Fruit fly (Drosophila melanogaster) whole organism, embryonic: ENCODE data around the gene Phs.
A peak's percentile ranks its signal among the peaks of the same experiment; 100 is the strongest.

ENCODE experiments used
- Awh ChIP-seq: fragments of 200-800 bp; sonication (Bioruptor generic); IDR thresholded peaks from 2 replicates; pipeline ENCODE4, ENCODE4 v1.3.6; 2022; ENCODE audit warnings: missing biosample characterization, missing genetic modification characterization
- Blimp-1 ChIP-seq: fragments of 200-800 bp; sonication (Bioruptor generic); optimal IDR thresholded peaks from 3 replicates; lab custom pipeline; 2018; ENCODE audit warnings: missing biosample characterization, missing genetic modification characterization, mild to moderate bottlenecking, moderate library complexity, missing genetic modification reagents
- C15 ChIP-seq: fragments of 200-800 bp; sonication (Bioruptor generic); IDR thresholded peaks from 3 replicates; pipeline ENCODE4 v1.3.6; 2022; ENCODE audit warnings: missing biosample characterization, missing genetic modification characterization
- CG10147 ChIP-seq: fragments of 200-800 bp; sonication (Bioruptor generic); optimal IDR thresholded peaks from 2 replicates; lab custom pipeline; 2019; ENCODE audit warnings: missing biosample characterization, mild to moderate bottlenecking, missing genetic modification characterization, moderate library complexity
- CG10209 ChIP-seq: fragments of 200-800 bp; sonication (Bioruptor generic); optimal IDR thresholded peaks from 3 replicates; lab custom pipeline; 2017; ENCODE audit warnings: missing biosample characterization, mild to moderate bottlenecking, missing genetic modification characterization, missing genetic modification reagents
- CG12219 ChIP-seq: fragments of 200-800 bp; sonication (Bioruptor generic); optimal IDR thresholded peaks from 3 replicates; lab custom pipeline; 2018; ENCODE audit warnings: missing biosample characterization, mild to moderate bottlenecking, missing genetic modification characterization
- CG1233 ChIP-seq: fragments of 200-800 bp; sonication (Bioruptor generic); optimal IDR thresholded peaks from 4 replicates; lab custom pipeline; 2018; ENCODE audit warnings: missing biosample characterization, mild to moderate bottlenecking, missing genetic modification characterization
- CG12659 ChIP-seq: fragments of 200-800 bp; sonication (Bioruptor generic); optimal IDR thresholded peaks from 3 replicates; lab custom pipeline; 2017; ENCODE audit warnings: mild to moderate bottlenecking, missing biosample characterization, missing genetic modification reagents, missing genetic modification characterization
- CG13424 ChIP-seq: fragments of 200-800 bp; sonication (Bioruptor generic); optimal IDR thresholded peaks from 2 replicates; lab custom pipeline; 2019; ENCODE audit warnings: missing biosample characterization, mild to moderate bottlenecking, missing genetic modification characterization, moderate library complexity
- CG14710 ChIP-seq: fragments of 200-800 bp; sonication (Bioruptor generic); optimal IDR thresholded peaks from 3 replicates; lab custom pipeline; 2019; ENCODE audit warnings: missing biosample characterization, mild to moderate bottlenecking, missing genetic modification characterization, moderate library complexity
- CG15479 ChIP-seq: fragments of 200-800 bp; sonication (Bioruptor generic); optimal IDR thresholded peaks from 3 replicates; lab custom pipeline; 2019; ENCODE audit warnings: missing biosample characterization, mild to moderate bottlenecking, missing genetic modification characterization, moderate library complexity
- CG18599 ChIP-seq: fragments of 200-800 bp; sonication (Bioruptor generic); optimal IDR thresholded peaks from 3 replicates; lab custom pipeline; 2017; ENCODE audit warnings: missing biosample characterization, missing genetic modification characterization, mild to moderate bottlenecking, moderate library complexity, missing genetic modification reagents
- CG2120 ChIP-seq: fragments of 200-800 bp; sonication (Bioruptor generic); optimal IDR thresholded peaks from 3 replicates; lab custom pipeline; 2016; ENCODE audit warnings: missing biosample characterization, missing genetic modification characterization
- CG2678 ChIP-seq: fragments of 200-800 bp; sonication (Bioruptor generic); optimal IDR thresholded peaks from 3 replicates; lab custom pipeline; 2019; ENCODE audit warnings: missing biosample characterization, mild to moderate bottlenecking, missing genetic modification characterization, moderate library complexity
- CG2712 ChIP-seq: fragments of 200-800 bp; optimal IDR thresholded peaks from 3 replicates; lab custom pipeline; 2019; ENCODE audit warnings: missing biosample characterization, mild to moderate bottlenecking, missing genetic modification characterization, moderate library complexity
- CG31388 ChIP-seq: fragments of 200-800 bp; sonication (Bioruptor generic); optimal IDR thresholded peaks from 2 replicates; lab custom pipeline; 2016; ENCODE audit warnings: missing biosample characterization, missing genetic modification characterization
- CG31441 ChIP-seq: fragments of 200-800 bp; sonication (Bioruptor generic); IDR thresholded peaks from 2 replicates; pipeline ENCODE4 v1.3.6; 2022; ENCODE audit warnings: missing biosample characterization, missing genetic modification characterization
- CG6654 ChIP-seq: fragments of 200-800 bp; sonication (Bioruptor generic); optimal IDR thresholded peaks from 2 replicates; lab custom pipeline; 2017; ENCODE audit warnings: missing biosample characterization, mild to moderate bottlenecking, missing genetic modification characterization
- Dip3 ChIP-seq: fragments of 200-800 bp; sonication (Bioruptor generic); optimal IDR thresholded peaks from 3 replicates; lab custom pipeline; 2016; ENCODE audit warnings: missing biosample characterization, missing genetic modification characterization
- Ets97D ChIP-seq: fragments of 200-800 bp; sonication (Bioruptor generic); optimal IDR thresholded peaks from 3 replicates; lab custom pipeline; 2016; ENCODE audit warnings: missing biosample characterization, missing genetic modification characterization
- HLH3B ChIP-seq: fragments of 200-800 bp; sonication (Bioruptor generic); IDR thresholded peaks from 2 replicates; pipeline ENCODE4 v1.3.6; 2022; ENCODE audit warnings: missing biosample characterization, missing genetic modification characterization
- Hmr ChIP-seq: fragments of 200-800 bp; sonication (Bioruptor generic); optimal IDR thresholded peaks from 3 replicates; lab custom pipeline; 2017; ENCODE audit warnings: mild to moderate bottlenecking, missing biosample characterization, missing genetic modification reagents, missing genetic modification characterization
- MTF-1 ChIP-seq: fragments of 200-800 bp; sonication (Bioruptor generic); optimal IDR thresholded peaks from 2 replicates; lab custom pipeline; 2018; ENCODE audit warnings: missing biosample characterization, mild to moderate bottlenecking, missing genetic modification characterization, borderline replicate concordance
- Med ChIP-seq: fragments of 200-800 bp; sonication (Bioruptor generic); peaks from one replicate; lab custom pipeline; 2016; ENCODE audit warnings: missing biosample characterization, missing genetic modification characterization, mild to moderate bottlenecking, inconsistent platforms, moderate library complexity
- Meics ChIP-seq: fragments of 200-800 bp; sonication (Bioruptor generic); optimal IDR thresholded peaks from 2 replicates; lab custom pipeline; 2017; ENCODE audit warnings: missing biosample characterization, mild to moderate bottlenecking, missing genetic modification characterization
- PHDP ChIP-seq: fragments of 200-800 bp; sonication (Bioruptor generic); optimal IDR thresholded peaks from 3 replicates; lab custom pipeline; 2018; ENCODE audit warnings: missing biosample characterization, mild to moderate bottlenecking, missing genetic modification characterization, moderate library complexity
- Ravus ChIP-seq: fragments of 200-800 bp; sonication (Bioruptor generic); IDR thresholded peaks from 2 replicates; pipeline ENCODE4 v1.3.6; 2022; ENCODE audit warnings: missing biosample characterization, missing genetic modification characterization
- abd-A ChIP-seq: fragments of 200-800 bp; sonication (Bioruptor generic); optimal IDR thresholded peaks from 3 replicates; lab custom pipeline; 2019; ENCODE audit warnings: missing biosample characterization, mild to moderate bottlenecking, missing genetic modification characterization, moderate library complexity
- bsh ChIP-seq, 2 experiments: fragments of 200-800 bp; sonication (Bioruptor generic); optimal IDR thresholded peaks; 2 replicates each; lab custom pipeline; 2017 to 2018; ENCODE audit warnings: mild to moderate bottlenecking in 2 of 2, missing biosample characterization in 2 of 2, missing genetic modification characterization in 2 of 2, moderate library complexity in 1 of 2
- dmrt99B ChIP-seq: fragments of 200-800 bp; sonication (Bioruptor generic); optimal IDR thresholded peaks from 2 replicates; lab custom pipeline; 2018; ENCODE audit warnings: missing biosample characterization, mild to moderate bottlenecking, missing genetic modification characterization, moderate library complexity
- gce ChIP-seq: fragments of 200-800 bp; sonication (Bioruptor generic); IDR thresholded peaks from 3 replicates; pipeline ENCODE4 v1.3.6; 2022; ENCODE audit warnings: missing biosample characterization, missing genetic modification characterization
- hbn ChIP-seq: fragments of 200-800 bp; sonication (Bioruptor generic); IDR thresholded peaks from 2 replicates; pipeline ENCODE4 v1.3.6; 2022; ENCODE audit warnings: missing biosample characterization, missing genetic modification characterization; ENCODE audit not compliant: partially characterized antibody
- lab ChIP-seq: fragments of 200-800 bp; sonication (Bioruptor generic); optimal IDR thresholded peaks from 3 replicates; lab custom pipeline; 2017; ENCODE audit warnings: missing biosample characterization, missing genetic modification characterization, mild to moderate bottlenecking, moderate library complexity, missing genetic modification reagents
- nau ChIP-seq: fragments of 200-800 bp; sonication (Bioruptor generic); optimal IDR thresholded peaks from 3 replicates; lab custom pipeline; 2017; ENCODE audit warnings: missing biosample characterization, mild to moderate bottlenecking, missing genetic modification characterization, missing genetic modification reagents
- odd ChIP-seq: fragments of 200-800 bp; sonication (Bioruptor generic); optimal IDR thresholded peaks from 2 replicates; lab custom pipeline; 2017; ENCODE audit warnings: missing biosample characterization, mild to moderate bottlenecking, missing genetic modification characterization
- otp ChIP-seq: fragments of 200-800 bp; sonication (Bioruptor generic); IDR thresholded peaks from 3 replicates; pipeline ENCODE4, ENCODE4 v1.3.6; 2022; ENCODE audit warnings: missing biosample characterization, missing genetic modification characterization
- pan ChIP-seq, 4 experiments: fragments of >200 bp in 3 of 4; fragments of 200-800 bp in 1 of 4; sonication (Bioruptor generic) in 1 of 4; optimal IDR thresholded peaks in 3 of 4; IDR thresholded peaks in 1 of 4; 2 replicates each; pipeline versions ENCODE4 v1.3.6 to Lab custom; 2017 to 2022; ENCODE audit warnings: missing biosample characterization in 2 of 4, missing genetic modification characterization in 2 of 4, mixed read lengths in 1 of 4
- prd ChIP-seq, 3 experiments: fragments of >200 bp in 2 of 3; fragments of 200-800 bp in 1 of 3; sonication (Bioruptor generic) in 1 of 3; optimal IDR thresholded peaks in 2 of 3; IDR thresholded peaks in 1 of 3; 2 replicates in 2 of 3; 3 replicates in 1 of 3; pipeline versions ENCODE4 v1.3.6 to Lab custom; 2017 to 2022; ENCODE audit warnings: missing biosample characterization in 1 of 3, missing genetic modification characterization in 1 of 3
- sob ChIP-seq: fragments of 200-800 bp; sonication (Bioruptor generic); IDR thresholded peaks from 2 replicates; pipeline ENCODE4 v1.3.6; 2022; ENCODE audit warnings: missing biosample characterization, missing genetic modification characterization
- sug ChIP-seq: fragments of 200-800 bp; optimal IDR thresholded peaks from 2 replicates; lab custom pipeline; 2019; ENCODE audit warnings: missing biosample characterization, mild to moderate bottlenecking, missing genetic modification characterization, moderate library complexity
- wek ChIP-seq: fragments of 200-800 bp; sonication (Bioruptor generic); optimal IDR thresholded peaks from 3 replicates; lab custom pipeline; 2018; ENCODE audit warnings: missing biosample characterization, mild to moderate bottlenecking, missing genetic modification characterization, moderate library complexity
- zf30C ChIP-seq: fragments of 200-800 bp; sonication (Bioruptor generic); optimal IDR thresholded peaks from 3 replicates; lab custom pipeline; 2018; ENCODE audit warnings: missing biosample characterization, mild to moderate bottlenecking, missing genetic modification characterization

Gene Phs

dm6 chr3L:15595175-15595724 lies 24.5 kb upstream of the Phs start (continued):
- TF ChIP-seq lab (GFP tag; lab: Kevin White, UChicago) (peak; percentile 29), CG2712 (no peak), prd (optimal IDR thresholded peaks at IDR 0.05; lab: Kevin White, UChicago) (no peak), prd (GFP tag; IDR thresholded peaks at IDR 0.05; lab: Robert Waterston, UW) (0 out of 3 replicates have a peak, but pooled peaks have one; percentile 26), zf30C (no peak), Blimp-1 (GFP tag; lab: Kevin White, UChicago) (peak; percentile 9), Ets97D (GFP tag; lab: Kevin White, UChicago) (no peak), CG14710 (tag; lab: Kevin White, UChicago) (peak; percentile 20)

- TF ChIP-seq hbn (no peak), CG10147 (GFP tag; lab: Kevin White, UChicago) (no peak), CG31388 (no peak), pan (optimal IDR thresholded peaks at IDR 0.05; lab: Kevin White, UChicago) (no peak), pan (GFP tag; optimal IDR thresholded peaks at IDR 0.05 in 1 of 2, IDR thresholded peaks at IDR 0.05 in 1 of 2) (peak in 1 of 2 experiments; percentile 4), CG15479 (GFP tag; lab: Kevin White, UChicago) (peak; percentile 19)
These were observed 23.7 kb upstream of the Phs start for dm6 chr3L:15595980-15596379.

dm6 chr3L:15597037-15597785 lies 22.5 kb upstream of the Phs start:
- TF ChIP-seq Med (GFP tag; lab: Kevin White, UChicago) (peak; percentile 79), otp (peak; percentile 51; the same call in 1 of the 3 replicates), gce (GFP tag; lab: Robert Waterston, UW) (no peak), CG13424 (tag; lab: Kevin White, UChicago) (peak; percentile 10), HLH3B (peak; percentile 35; the same call in 1 of the 2 replicates), dmrt99B (peak; percentile 33), CG1233 (GFP tag; lab: Kevin White, UChicago) (peak; percentile 3), odd (peak; percentile 28), MTF-1 (peak; percentile 23), CG12659 (GFP tag; lab: Kevin White, UChicago) (peak; percentile 22), CG31441 (GFP tag; lab: Robert Waterston, UW) (peak; percentile 14; the same call in 1 of the 2 replicates), PHDP (tag; lab: Kevin White, UChicago) (peak; percentile 42), CG2678 (peak; percentile 53), Ravus (GFP tag; lab: Robert Waterston, UW) (no peak), bsh (GFP tag; optimal IDR thresholded peaks at IDR 0.05; lab: Kevin White, UChicago) (peak in 1 of 2 experiments; percentile 4), Awh (peak; percentile 69), Meics (GFP tag; lab: Kevin White, UChicago) (peak; percentile 5), sob (GFP tag; lab: Robert Waterston, UW) (peak; percentile 16; the same call in 1 of the 2 replicates), Blimp-1 (GFP tag; lab: Kevin White, UChicago) (peak; percentile 22), C15 (GFP tag; lab: Robert Waterston, UW) (no peak), CG6654 (GFP tag; lab: Kevin White, UChicago) (no peak), CG10209 (GFP tag; lab: Kevin White, UChicago) (peak; percentile 26), lab (GFP tag; lab: Kevin White, UChicago) (peak; percentile 63), Hmr (GFP tag; lab: Kevin White, UChicago) (peak; percentile 19), abd-A (tag; lab: Kevin White, UChicago) (no peak), CG18599 (peak; percentile 21), wek (GFP tag; lab: Kevin White, UChicago) (peak; percentile 60), nau (GFP tag; lab: Kevin White, UChicago) (peak; percentile 39), CG12219 (GFP tag; lab: Kevin White, UChicago) (peak; percentile 49), sug (tag; lab: Kevin White, UChicago) (peak; percentile 9), Dip3 (GFP tag; lab: Kevin White, UChicago) (no peak), CG2120 (GFP tag; lab: Kevin White, UChicago) (peak; percentile 15)
